Worm (Caenorhabditis elegans) whole organism, L4 larva: ENCODE data around the gene pho-9.

Experiments used
- F10B5.3 ChIP-seq: sonication (generic microtip); optimal IDR thresholded peaks from 2 replicates; lab custom pipeline; 2016; ENCODE audit warnings: mild to moderate bottlenecking, missing genetic modification characterization, missing compliant biosample characterization
- F44E2.7 ChIP-seq: fragments of 200-800 bp; sonication (Bioruptor generic); IDR thresholded peaks from 2 replicates; pipeline ENCODE4 v2.1.2; 2022; ENCODE audit warnings: missing genetic modification characterization, missing compliant biosample characterization
- F49E8.2 ChIP-seq: sonication (generic microtip); optimal IDR thresholded peaks from 2 replicates; lab custom pipeline; 2016; ENCODE audit warnings: missing compliant biosample characterization, mild to moderate bottlenecking, missing genetic modification characterization, borderline replicate concordance
- T26A8.4 ChIP-seq: fragments of 200-800 bp; sonication (Bioruptor generic); IDR thresholded peaks from 2 replicates; pipeline ENCODE4 v1.3.6; 2022; ENCODE audit warnings: missing genetic modification characterization, missing compliant biosample characterization
- Y48G9A.11 ChIP-seq: fragments of 200-800 bp; sonication (Bioruptor generic); IDR thresholded peaks from 2 replicates; pipeline ENCODE4 v1.3.6; 2022; ENCODE audit warnings: missing genetic modification reagents, missing genetic modification characterization, missing compliant biosample characterization
- Y5F2A.4 ChIP-seq: fragments of 200-800 bp; sonication (Bioruptor generic); optimal IDR thresholded peaks from 2 replicates; lab custom pipeline; 2018; ENCODE audit warnings: mild to moderate bottlenecking, missing genetic modification characterization, missing compliant biosample characterization
- ZK337.2 ChIP-seq: fragments of 200-800 bp; sonication (Bioruptor generic); IDR thresholded peaks from 2 replicates; pipeline ENCODE4 v1.3.6; 2022; ENCODE audit warnings: missing genetic modification reagents, missing genetic modification characterization, missing compliant biosample characterization
- ZK546.5 ChIP-seq, 2 experiments: sonication (generic microtip); optimal IDR thresholded peaks; 2 replicates each; lab custom pipeline; 2017; ENCODE audit warnings: missing biosample characterization in 2 of 2, missing genetic modification characterization in 2 of 2
- aha-1 ChIP-seq: fragments of 150-350 bp; peaks from one replicate; lab custom pipeline; 2014; ENCODE audit warnings: missing biosample characterization, missing genetic modification characterization
- aly-2 ChIP-seq: sonication (generic microtip); optimal IDR thresholded peaks from 2 replicates; lab custom pipeline; 2018; ENCODE audit warnings: missing biosample characterization, missing genetic modification characterization
- ama-1 ChIP-seq: fragments of 150-350 bp; optimal IDR thresholded peaks from 2 replicates; lab custom pipeline; 2014; ENCODE audit warnings: inconsistent platforms, mixed read lengths
- arid-1 ChIP-seq: fragments of 200-800 bp; sonication (Bioruptor generic); conservative IDR thresholded peaks from 2 replicates; pipeline ENCODE4 v1.3.6; 2022; ENCODE audit warnings: missing genetic modification reagents, missing genetic modification characterization, missing compliant biosample characterization
- ceh-20 ChIP-seq: fragments of 200-800 bp; sonication (Bioruptor generic); IDR thresholded peaks from 2 replicates; pipeline ENCODE4 v1.3.6; 2022; ENCODE audit warnings: missing genetic modification reagents, missing genetic modification characterization, missing compliant biosample characterization
- ceh-28 ChIP-seq: fragments of 150-350 bp; optimal IDR thresholded peaks from 2 replicates; lab custom pipeline; 2014; ENCODE audit warnings: missing biosample characterization, missing genetic modification reagents, missing genetic modification characterization
- ceh-32 ChIP-seq: sonication (generic microtip); optimal IDR thresholded peaks from 2 replicates; lab custom pipeline; 2016; ENCODE audit warnings: mild to moderate bottlenecking, missing genetic modification characterization, missing compliant biosample characterization; ENCODE audit not compliant: poor library complexity
- ceh-62 ChIP-seq: sonication (generic microtip); optimal IDR thresholded peaks from 2 replicates; lab custom pipeline; 2017; ENCODE audit warnings: missing biosample characterization, missing genetic modification characterization
- daf-12 ChIP-seq: fragments of 150-350 bp; optimal IDR thresholded peaks from 2 replicates; lab custom pipeline; 2014; ENCODE audit warnings: missing biosample characterization, missing genetic modification reagents, missing genetic modification characterization
- daf-16 ChIP-seq, 3 experiments: sonication (generic microtip); optimal IDR thresholded peaks; 2 replicates each; lab custom pipeline; 2016 to 2017; ENCODE audit warnings: missing genetic modification characterization in 3 of 3, missing genetic modification reagents in 3 of 3, mild to moderate bottlenecking in 2 of 3, missing compliant biosample characterization in 2 of 3, missing biosample characterization in 1 of 3, moderate library complexity in 1 of 3
- daf-19 ChIP-seq: fragments of 200-800 bp; sonication (Bioruptor generic); conservative IDR thresholded peaks from 2 replicates; pipeline ENCODE4 v1.3.6; 2022; ENCODE audit warnings: missing genetic modification characterization, missing compliant biosample characterization
- daf-8 ChIP-seq: fragments of 200-800 bp; sonication (Bioruptor generic); IDR thresholded peaks from 2 replicates; pipeline ENCODE4 v1.3.6; 2022; ENCODE audit warnings: missing genetic modification characterization, missing compliant biosample characterization
- dmd-6 ChIP-seq: fragments of 200-800 bp; sonication (Bioruptor generic); IDR thresholded peaks from 2 replicates; pipeline ENCODE4 v1.3.6; 2022; ENCODE audit warnings: missing genetic modification reagents, missing genetic modification characterization, missing compliant biosample characterization
- dmd-8 ChIP-seq: fragments of 200-800 bp; sonication (Bioruptor generic); IDR thresholded peaks from 2 replicates; pipeline ENCODE4 v1.3.6; 2022; ENCODE audit warnings: missing genetic modification characterization, missing compliant biosample characterization
- dpl-1 ChIP-seq: fragments of 150-350 bp; optimal IDR thresholded peaks from 2 replicates; lab custom pipeline; 2014; ENCODE audit warnings: missing biosample characterization, missing genetic modification reagents, missing genetic modification characterization
- egl-27 ChIP-seq: sonication (generic microtip); optimal IDR thresholded peaks from 3 replicates; lab custom pipeline; 2017; ENCODE audit warnings: missing biosample characterization, missing genetic modification reagents, missing genetic modification characterization
- egl-43 ChIP-seq: fragments of 200-800 bp; sonication (Bioruptor generic); IDR thresholded peaks from 2 replicates; pipeline ENCODE4 v1.3.6; 2022; ENCODE audit warnings: missing genetic modification reagents, missing genetic modification characterization, missing compliant biosample characterization
- fkh-10 ChIP-seq: fragments of 150-350 bp; optimal IDR thresholded peaks from 2 replicates; lab custom pipeline; 2014; ENCODE audit warnings: missing biosample characterization, missing genetic modification reagents, missing genetic modification characterization
- gei-8 ChIP-seq: fragments of 200-800 bp; sonication (Bioruptor generic); optimal IDR thresholded peaks from 2 replicates; lab custom pipeline; 2018; ENCODE audit warnings: mild to moderate bottlenecking, missing genetic modification characterization, missing compliant biosample characterization
- hlh-30 ChIP-seq: sonication (generic microtip); optimal IDR thresholded peaks from 2 replicates; lab custom pipeline; 2017; ENCODE audit warnings: antibody characterized with exemption, mild to moderate bottlenecking, missing genetic modification characterization, missing compliant biosample characterization; ENCODE audit not compliant: insufficient read depth
- lim-7 ChIP-seq: fragments of 200-800 bp; sonication (Bioruptor generic); IDR thresholded peaks from 2 replicates; pipeline ENCODE4 v1.3.6; 2022; ENCODE audit warnings: missing genetic modification characterization, missing compliant biosample characterization
- lin-13 ChIP-seq: fragments of 150-350 bp; optimal IDR thresholded peaks from 2 replicates; lab custom pipeline; 2014; ENCODE audit warnings: missing biosample characterization, missing genetic modification reagents, missing genetic modification characterization
- lin-15B ChIP-seq: fragments of 150-350 bp; sonication (generic microtip); optimal IDR thresholded peaks from 3 replicates; lab custom pipeline; 2014; ENCODE audit warnings: missing biosample characterization, missing genetic modification characterization
- lin-29 ChIP-seq: fragments of 200-800 bp; sonication (Bioruptor generic); IDR thresholded peaks from 2 replicates; pipeline ENCODE4 v1.3.6; 2022; ENCODE audit warnings: missing genetic modification reagents, missing genetic modification characterization, missing compliant biosample characterization
- lin-38 ChIP-seq: fragments of 200-800 bp; sonication (Bioruptor generic); IDR thresholded peaks from 2 replicates; pipeline ENCODE4 v1.3.6; 2022; ENCODE audit warnings: missing genetic modification reagents, missing genetic modification characterization, missing compliant biosample characterization
- lsy-2 ChIP-seq, 2 experiments: fragments of 150-350 bp in 1 of 2; sonication (generic microtip) in 1 of 2; optimal IDR thresholded peaks; 2 replicates each; lab custom pipeline; 2014 to 2017; ENCODE audit warnings: missing biosample characterization in 2 of 2, missing genetic modification characterization in 2 of 2
- madf-5 ChIP-seq, 2 experiments: fragments of 200-800 bp; sonication (Bioruptor generic); IDR thresholded peaks; 2 replicates each; pipeline ENCODE4 v1.3.6; 2022; ENCODE audit warnings: missing compliant biosample characterization in 2 of 2, missing genetic modification characterization in 2 of 2
- mxl-2 ChIP-seq: fragments of 200-800 bp; sonication (Bioruptor generic); conservative IDR thresholded peaks from 2 replicates; pipeline ENCODE4 v1.3.6; 2022; ENCODE audit warnings: missing genetic modification reagents, missing genetic modification characterization, missing compliant biosample characterization
- nhr-10 ChIP-seq: fragments of 150-350 bp; optimal IDR thresholded peaks from 2 replicates; lab custom pipeline; 2014; ENCODE audit warnings: missing biosample characterization, missing genetic modification characterization
- nhr-11 ChIP-seq: fragments of 150-350 bp; optimal IDR thresholded peaks from 2 replicates; lab custom pipeline; 2014; ENCODE audit warnings: missing biosample characterization, missing genetic modification characterization
- nhr-237 ChIP-seq: sonication (generic microtip); optimal IDR thresholded peaks from 2 replicates; lab custom pipeline; 2017; ENCODE audit warnings: missing biosample characterization, missing genetic modification characterization
- nhr-41 ChIP-seq: fragments of 200-800 bp; sonication (Bioruptor generic); IDR thresholded peaks from 2 replicates; pipeline ENCODE4 v1.3.6; 2022; ENCODE audit warnings: missing genetic modification reagents, missing genetic modification characterization, missing compliant biosample characterization
- nhr-42 ChIP-seq: fragments of 200-800 bp; sonication (Bioruptor generic); IDR thresholded peaks from 2 replicates; pipeline ENCODE4 v1.3.6; 2022; ENCODE audit warnings: missing genetic modification characterization, missing compliant biosample characterization
- nhr-48 ChIP-seq: sonication (generic microtip); optimal IDR thresholded peaks from 2 replicates; lab custom pipeline; 2016; ENCODE audit warnings: mild to moderate bottlenecking, missing genetic modification characterization, missing compliant biosample characterization
- nhr-76 ChIP-seq: fragments of 150-350 bp; optimal IDR thresholded peaks from 2 replicates; lab custom pipeline; 2014; ENCODE audit warnings: missing biosample characterization, missing genetic modification characterization
- php-3 ChIP-seq: fragments of 200-800 bp; sonication (Bioruptor generic); IDR thresholded peaks from 2 replicates; pipeline ENCODE4 v1.3.6; 2022; ENCODE audit warnings: missing genetic modification reagents, missing genetic modification characterization, missing compliant biosample characterization
- rbr-2 ChIP-seq: sonication (generic microtip); optimal IDR thresholded peaks from 2 replicates; lab custom pipeline; 2016; ENCODE audit warnings: missing genotype, missing genetic modification characterization, missing compliant biosample characterization
- tra-1 ChIP-seq: fragments of 200-800 bp; sonication (Bioruptor generic); IDR thresholded peaks from 2 replicates; pipeline ENCODE4 v1.3.6; 2022; ENCODE audit warnings: missing genetic modification reagents, missing genetic modification characterization, missing compliant biosample characterization
- unc-130 ChIP-seq: sonication (generic microtip); optimal IDR thresholded peaks from 2 replicates; lab custom pipeline; 2016; ENCODE audit warnings: missing genetic modification reagents, missing genetic modification characterization, missing compliant biosample characterization
- unc-39 ChIP-seq: sonication (generic microtip); optimal IDR thresholded peaks from 2 replicates; lab custom pipeline; 2017; ENCODE audit warnings: missing biosample characterization, missing genetic modification characterization
- zfp-2 ChIP-seq: sonication (generic microtip); optimal IDR thresholded peaks from 2 replicates; lab custom pipeline; 2016; ENCODE audit warnings: mild to moderate bottlenecking, missing genetic modification characterization, missing compliant biosample characterization
- zip-2 ChIP-seq: fragments of 150-350 bp; optimal IDR thresholded peaks from 2 replicates; lab custom pipeline; 2014; ENCODE audit warnings: missing biosample characterization, missing genetic modification characterization
- ztf-11 ChIP-seq: fragments of 150-350 bp; optimal IDR thresholded peaks from 2 replicates; lab custom pipeline; 2014; ENCODE audit warnings: missing biosample characterization, missing genetic modification characterization
- ztf-7 ChIP-seq: fragments of 150-350 bp; optimal IDR thresholded peaks from 2 replicates; lab custom pipeline; 2014; ENCODE audit warnings: missing biosample characterization, missing genetic modification characterization

The pho-9 gene

DNA sequence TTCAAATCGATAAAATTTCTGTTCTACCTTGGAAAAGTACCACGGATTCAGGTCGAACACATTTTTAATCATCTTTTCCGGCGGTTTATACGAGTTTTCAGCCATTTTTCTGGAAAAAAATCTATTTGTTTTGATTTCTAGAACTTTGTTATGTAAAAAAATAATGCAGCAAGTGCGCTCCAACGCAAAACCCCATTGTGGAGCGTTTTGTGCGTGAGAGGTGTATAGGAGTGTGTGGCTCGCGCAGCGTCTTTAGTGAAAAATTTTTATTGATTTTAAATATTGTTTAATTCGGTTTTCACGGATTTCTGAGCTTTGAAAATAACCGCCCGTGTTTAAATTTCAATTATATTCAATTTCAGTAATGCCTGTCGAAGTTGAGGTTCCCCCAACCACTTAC, 25.2 kb upstream of the pho-9 start, which contains the start of gene Y71H2AM.20 (continued):
- peak; percentile 86 for TF ChIP-seq ztf-7
- TF ChIP-seq daf-16 (GFP tag; optimal IDR thresholded peaks at IDR 0.05; lab: Kevin White, UChicago) = peak in 1 of 2 experiments; percentile 75
- TF ChIP-seq daf-16 (tag; optimal IDR thresholded peaks at IDR 0.05; lab: Kevin White, UChicago) = peak; percentile 76
- peak; percentile 94 for TF ChIP-seq lin-15B (tag; lab: Kevin White, UChicago)
- peak; percentile 93 for TF ChIP-seq hlh-30 (tag; lab: Kevin White, UChicago)
- peak; percentile 66 for TF ChIP-seq ceh-28 (tag; lab: Kevin White, UChicago)
- TF ChIP-seq unc-39 (tag; lab: Kevin White, UChicago) = no peak
- peak; percentile 81 for TF ChIP-seq ama-1
- TF ChIP-seq tra-1 (GFP tag; lab: Robert Waterston, UW) = peak; percentile 44; the same call in 1 of the 2 replicates
- TF ChIP-seq madf-5 (GFP tag; IDR thresholded peaks at IDR 0.05; lab: Robert Waterston, UW) = no peak
- peak; percentile 57 for TF ChIP-seq php-3
- TF ChIP-seq nhr-41 (GFP tag; lab: Robert Waterston, UW) = no peak
- TF ChIP-seq nhr-237 (tag; lab: Kevin White, UChicago) = peak; percentile 69
- TF ChIP-seq ztf-11 (tag; lab: Kevin White, UChicago) = no peak
- TF ChIP-seq dmd-8 (GFP tag; lab: Robert Waterston, UW) = no peak
- peak; percentile 98 for TF ChIP-seq lin-13
- no peak for TF ChIP-seq ceh-62
- TF ChIP-seq daf-8 (GFP tag; lab: Robert Waterston, UW) = no peak
- peak; percentile 98 for TF ChIP-seq aha-1 (tag; lab: Kevin White, UChicago)
- no peak for TF ChIP-seq F10B5.3 (tag; lab: Kevin White, UChicago)
- TF ChIP-seq ceh-32 (tag; lab: Kevin White, UChicago) = no peak
- peak; percentile 95 for TF ChIP-seq rbr-2 (tag; lab: Kevin White, UChicago)
- peak; percentile 94 for TF ChIP-seq arid-1
- TF ChIP-seq F49E8.2 (tag; lab: Kevin White, UChicago) = peak; percentile 76
- TF ChIP-seq daf-19 (GFP tag; lab: Robert Waterston, UW) = no peak
- TF ChIP-seq zfp-2 (tag; lab: Kevin White, UChicago) = peak; percentile 81
- TF ChIP-seq egl-27 (tag; lab: Kevin White, UChicago) = no peak
- TF ChIP-seq egl-43 = no peak
- TF ChIP-seq unc-130 (GFP tag; lab: Kevin White, UChicago) = peak; percentile 91
- peak; percentile 77 for TF ChIP-seq nhr-10
- peak; percentile 95 to 98 for TF ChIP-seq lsy-2 (tag; optimal IDR thresholded peaks at IDR 0.05; lab: Kevin White, UChicago)
- no peak for TF ChIP-seq daf-12 (tag; lab: Kevin White, UChicago)
- TF ChIP-seq fkh-10 = peak; percentile 97
- peak; percentile 92 for TF ChIP-seq dpl-1 (GFP tag; lab: Kevin White, UChicago)
- peak; percentile 57; the same call in 1 of the 2 replicates for TF ChIP-seq lin-29 (GFP tag; lab: Robert Waterston, UW)
- TF ChIP-seq Y48G9A.11 (GFP tag; lab: Robert Waterston, UW) = peak; percentile 47; the same call in 1 of the 2 replicates
- TF ChIP-seq lim-7 (GFP tag; lab: Robert Waterston, UW) = no peak; the same call in 1 of the 2 replicates
- peak; percentile 80 for TF ChIP-seq ceh-20 (GFP tag; lab: Robert Waterston, UW)
- TF ChIP-seq dmd-6 (GFP tag; lab: Robert Waterston, UW) = peak; percentile 91
- peak; percentile 99 for TF ChIP-seq lin-38 (GFP tag; lab: Robert Waterston, UW)
- no peak for TF ChIP-seq aly-2
- no peak for TF ChIP-seq F44E2.7 (GFP tag; lab: Robert Waterston, UW)
- TF ChIP-seq nhr-48 (tag; lab: Kevin White, UChicago) = peak; percentile 52
- TF ChIP-seq gei-8 (GFP tag; lab: Kevin White, UChicago) = no peak
- TF ChIP-seq ZK337.2 (GFP tag; lab: Robert Waterston, UW) = no peak
- peak; percentile 85 for TF ChIP-seq nhr-42 (GFP tag; lab: Robert Waterston, UW)
- TF ChIP-seq nhr-76 (tag; lab: Kevin White, UChicago) = peak; percentile 16
- no peak for TF ChIP-seq Y5F2A.4 (GFP tag; lab: Kevin White, UChicago)
- TF ChIP-seq mxl-2 = no peak
- TF ChIP-seq T26A8.4 (GFP tag; lab: Robert Waterston, UW) = peak; percentile 68
- peak in 1 of 2 experiments; percentile 70 for TF ChIP-seq ZK546.5 (tag; optimal IDR thresholded peaks at IDR 0.05; lab: Kevin White, UChicago)
- peak; percentile 73 for TF ChIP-seq zip-2
- TF ChIP-seq nhr-11 = peak; percentile 95
